Fruit fly (Drosophila melanogaster) whole organism: Measurements from ENCODE around the gene Ten-a.

Source experiments
- CG8478 ChIP-seq: fragments of >200 bp; optimal IDR thresholded peaks from 2 replicates; lab custom pipeline; 2018; ENCODE audit warnings: inconsistent platforms
- Dll ChIP-seq: fragments of >200 bp; optimal IDR thresholded peaks from 2 replicates; lab custom pipeline; 2017
- EcR ChIP-seq, 2 experiments: fragments of >200 bp; optimal IDR thresholded peaks; 2 replicates each; lab custom pipeline; 2017; ENCODE audit warnings: missing biosample characterization in 2 of 2, missing genetic modification characterization in 2 of 2, missing genetic modification reagents in 2 of 2
- pan ChIP-seq: fragments of >200 bp; optimal IDR thresholded peaks from 2 replicates; lab custom pipeline; 2017
- psq ChIP-seq: fragments of >200 bp; optimal IDR thresholded peaks from 2 replicates; lab custom pipeline; 2017

- TF ChIP-seq CG8478 (lab: Kevin White, UChicago), result no peak
- TF ChIP-seq EcR (GFP tag; optimal IDR thresholded peaks at IDR 0.05; lab: Kevin White, UChicago), result no peak
- no peak for TF ChIP-seq Dll
- no peak for TF ChIP-seq psq (lab: Kevin White, UChicago)
- no peak for TF ChIP-seq pan
These were observed 204.6 kb downstream of the Ten-a start for dm6 chrX:12248049-12248448.
